Fruit fly (Drosophila melanogaster) whole organism: Measurements from ENCODE around the gene dcma.

ENCODE experiments used
- CG8478 ChIP-seq: fragments of >200 bp; optimal IDR thresholded peaks from 2 replicates; lab custom pipeline; 2018; ENCODE audit warnings: inconsistent platforms
- Dll ChIP-seq: fragments of >200 bp; optimal IDR thresholded peaks from 2 replicates; lab custom pipeline; 2017
- EcR ChIP-seq, 2 experiments: fragments of >200 bp; optimal IDR thresholded peaks; 2 replicates each; lab custom pipeline; 2017; ENCODE audit warnings: missing biosample characterization in 2 of 2, missing genetic modification characterization in 2 of 2, missing genetic modification reagents in 2 of 2
- pan ChIP-seq: fragments of >200 bp; optimal IDR thresholded peaks from 2 replicates; lab custom pipeline; 2017
- psq ChIP-seq: fragments of >200 bp; optimal IDR thresholded peaks from 2 replicates; lab custom pipeline; 2017
- usp ChIP-seq: fragments of >200 bp; optimal IDR thresholded peaks from 2 replicates; lab custom pipeline; 2017; ENCODE audit warnings: missing biosample characterization, missing genetic modification characterization, mixed read lengths

Gene dcma

DNA sequence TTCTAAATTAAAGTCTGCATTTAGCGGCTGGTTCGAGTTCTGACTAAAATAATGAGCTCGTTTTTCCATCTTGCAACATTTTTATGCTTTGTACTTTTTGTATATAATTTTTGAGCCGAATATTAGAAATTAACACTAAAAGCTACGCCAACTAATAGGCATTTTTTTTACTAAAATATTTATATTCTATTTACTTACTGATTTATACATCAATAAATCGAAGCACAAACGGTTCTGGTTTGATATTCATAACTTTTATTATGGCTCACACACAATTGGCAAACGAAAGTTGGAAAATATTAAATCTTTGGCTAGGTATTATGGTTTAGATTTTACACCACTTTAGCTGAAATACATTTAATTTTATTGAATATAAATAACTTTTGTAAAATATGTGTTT lies 39.8 kb downstream of the dcma start, which contains the start of gene CG15631:
CG15631 (minus strand) TSS at position 101 of the 400 bp plus-strand sequence.
- TF ChIP-seq Dll (lab: Kevin White, UChicago) (no peak), CG8478 (lab: Kevin White, UChicago) (no peak), EcR (GFP tag; optimal IDR thresholded peaks at IDR 0.05; lab: Kevin White, UChicago) (no peak)

dm6 chr2L:4762595-4762994 lies 68.1 kb downstream of the dcma start, which contains the start of gene CG42523:
TSS of gene CG42523 (plus strand) at chr2L:4762895.
- TF ChIP-seq pan (lab: Kevin White, UChicago) (no peak), usp (GFP tag; lab: Kevin White, UChicago) (no peak), EcR (GFP tag; optimal IDR thresholded peaks at IDR 0.05; lab: Kevin White, UChicago) (no peak), Dll (lab: Kevin White, UChicago) (no peak), CG8478 (lab: Kevin White, UChicago) (no peak), psq (no peak)
